Fruit fly (Drosophila melanogaster): Measurements from ENCODE around the gene CG12375.

The CG12375 gene

DNA sequence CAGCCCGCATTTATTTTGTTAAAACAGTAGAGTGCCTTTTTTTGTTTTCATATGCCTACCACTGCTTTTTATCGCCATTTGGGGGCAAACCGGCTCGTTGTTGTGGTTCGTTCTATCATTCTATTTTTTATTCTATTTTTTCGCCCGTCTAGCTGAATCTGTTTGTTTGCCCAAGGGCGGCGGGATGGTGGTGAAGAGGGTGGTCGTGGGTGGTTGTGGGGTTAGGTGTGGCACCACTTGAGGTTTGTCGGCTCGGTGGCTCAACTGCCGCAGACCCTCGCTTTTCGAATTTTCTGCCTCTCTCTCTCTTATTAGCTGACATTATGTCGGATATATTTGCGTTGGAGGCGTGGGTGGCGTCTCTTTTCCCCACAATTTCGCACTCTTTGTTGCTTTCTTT is 44.9 kb upstream of the CG12375 start (continued):
- 0 out of 2 replicates have a peak, but pooled peaks have one; percentile 8 for TF ChIP-seq NFAT (GFP tag; IDR thresholded peaks at IDR 0.05)
- TF ChIP-seq sc (optimal IDR thresholded peaks at IDR 0.05): no peak
- no peak for TF ChIP-seq sc (GFP tag; optimal IDR thresholded peaks at IDR 0.05)
- peak; percentile 79; the same call in 2 of the 3 replicates for TF ChIP-seq sr (GFP tag; IDR thresholded peaks at IDR 0.05)
- peak; percentile 11 for TF ChIP-seq schlank (tag; optimal IDR thresholded peaks at IDR 0.05)
- peak; percentile 69 for TF ChIP-seq ftz-f1 (GFP tag; optimal IDR thresholded peaks at IDR 0.05)
- no peak for TF ChIP-seq Sin3A (optimal IDR thresholded peaks at IDR 0.05)
- no peak for TF ChIP-seq CG4360 (GFP tag; IDR thresholded peaks at IDR 0.05)
- TF ChIP-seq ems (GFP tag; optimal IDR thresholded peaks at IDR 0.05): no peak
- no peak for TF ChIP-seq corto (GFP tag; optimal IDR thresholded peaks at IDR 0.05)
- TF ChIP-seq gcm (GFP tag; optimal IDR thresholded peaks at IDR 0.05): peak; percentile 79
- TF ChIP-seq grau (tag; optimal IDR thresholded peaks at IDR 0.05): no peak
- no peak for TF ChIP-seq ttk (GFP tag; IDR thresholded peaks at IDR 0.05)
- peak; percentile 23; the same call in 1 of the 2 replicates for TF ChIP-seq CG13287 (GFP tag; IDR thresholded peaks at IDR 0.05; ENCODE audit: partially characterized antibody)
- 0 out of 2 replicates have a peak, but pooled peaks have one; percentile 20 for TF ChIP-seq Drgx (GFP tag; IDR thresholded peaks at IDR 0.05)
- TF ChIP-seq Scr (GFP tag; IDR thresholded peaks at IDR 0.05; ENCODE audit: partially characterized antibody): peak; percentile 17; the same call in 1 of the 2 replicates
- no peak for TF ChIP-seq ATbp (GFP tag; optimal IDR thresholded peaks at IDR 0.05)
- peak; percentile 38; the same call in 1 of the 2 replicates for TF ChIP-seq Bgb (GFP tag; IDR thresholded peaks at IDR 0.05; ENCODE audit: partially characterized antibody)
- TF ChIP-seq cato (GFP tag; optimal IDR thresholded peaks at IDR 0.05; ENCODE audit: borderline replicate concordance): no peak
- TF ChIP-seq ato (GFP tag; IDR thresholded peaks at IDR 0.05; ENCODE audit: partially characterized antibody): no peak
- peak; percentile 63 for TF ChIP-seq CG10543 (GFP tag; optimal IDR thresholded peaks at IDR 0.05)
- peak; percentile 78 for TF ChIP-seq Med (GFP tag)
- TF ChIP-seq Spps (tag; optimal IDR thresholded peaks at IDR 0.05): no peak
- no peak for TF ChIP-seq CG10565 (GFP tag; optimal IDR thresholded peaks at IDR 0.05)

DNA sequence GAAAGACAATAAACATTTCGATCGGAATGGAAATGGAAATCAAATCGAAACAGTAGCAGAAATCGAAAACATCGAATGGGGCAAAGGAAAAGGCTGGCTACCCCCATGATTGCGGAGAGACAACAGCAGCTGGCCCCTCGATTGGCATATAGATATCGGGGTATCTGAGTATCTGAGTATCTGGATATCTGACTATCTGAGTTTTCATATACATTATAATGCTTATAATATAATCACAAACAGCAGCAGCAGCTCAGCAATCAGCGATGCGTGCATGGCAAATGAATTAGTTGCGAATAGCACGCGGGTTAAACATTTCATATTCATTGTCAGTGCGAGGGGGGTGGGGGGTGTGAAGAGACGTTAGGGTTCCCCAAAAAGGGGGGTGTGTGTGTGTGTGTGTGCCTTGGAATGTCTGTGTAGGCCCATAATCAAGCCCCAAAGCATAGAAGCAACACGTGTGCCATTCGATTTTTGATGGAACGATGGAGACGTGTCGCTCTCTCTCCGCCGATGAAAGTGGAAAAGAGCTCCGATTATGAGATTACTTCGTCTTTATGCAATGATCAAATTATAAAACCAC is 44.0 kb upstream of the CG12375 start:
- TF ChIP-seq ato (GFP tag; IDR thresholded peaks at IDR 0.05; ENCODE audit: partially characterized antibody) (no peak), dmrt99B (tag; optimal IDR thresholded peaks at IDR 0.05) (no peak), Ssrp (tag; optimal IDR thresholded peaks at IDR 0.05) (no peak), CG16863 (GFP tag; optimal IDR thresholded peaks at IDR 0.05) (no peak), CG12236 (GFP tag; optimal IDR thresholded peaks at IDR 0.05) (no peak), az2 (GFP tag; optimal IDR thresholded peaks at IDR 0.05) (no peak), CG15514 (GFP tag; optimal IDR thresholded peaks at IDR 0.05) (no peak), Rfx (GFP tag; IDR thresholded peaks at IDR 0.05) (peak; percentile 19; the same call in 1 of the 2 replicates), toy (GFP tag; IDR thresholded peaks at IDR 0.05) (no peak), abd-A (tag; optimal IDR thresholded peaks at IDR 0.05) (peak; percentile 22), ind (GFP tag; optimal IDR thresholded peaks at IDR 0.05) (no peak), crol (GFP tag; IDR thresholded peaks at IDR 0.05) (peak; percentile 83), lov (optimal IDR thresholded peaks at IDR 0.05) (no peak), lov (GFP tag; IDR thresholded peaks at IDR 0.05) (no peak), CG5245 (GFP tag; optimal IDR thresholded peaks at IDR 0.05) (no peak), NfI (GFP tag; optimal IDR thresholded peaks at IDR 0.05) (no peak), vvl (GFP tag; IDR thresholded peaks at IDR 0.05) (peak; percentile 42; the same call in 1 of the 2 replicates), nerfin-1 (tag; optimal IDR thresholded peaks at IDR 0.05) (no peak), fd3F (GFP tag; optimal IDR thresholded peaks at IDR 0.05) (no peak), CG11504 (tag; optimal IDR thresholded peaks at IDR 0.05) (no peak), rib (GFP tag; IDR thresholded peaks at IDR 0.05) (0 out of 2 replicates have a peak, but pooled peaks have one; percentile 35), ERR (GFP tag; optimal IDR thresholded peaks at IDR 0.05) (no peak), CG3726 (GFP tag; IDR thresholded peaks at IDR 0.05) (no peak), onecut (GFP tag; IDR thresholded peaks at IDR 0.05) (no peak), sd (tag; optimal IDR thresholded peaks at IDR 0.05) (peak; percentile 93), NC2α (GFP tag; optimal IDR thresholded peaks at IDR 0.05) (no peak), cwo (GFP tag; optimal IDR thresholded peaks at IDR 0.05) (peak; percentile 49), CoRest (tag; optimal IDR thresholded peaks at IDR 0.05) (no peak)
